Worm (Caenorhabditis elegans) whole organism, L4/young adult: ENCODE data around the gene fipr-4.

Experiments
- W03F9.2 ChIP-seq: fragments of 150-350 bp; optimal IDR thresholded peaks from 2 replicates; lab custom pipeline; 2014; ENCODE audit warnings: missing biosample characterization, missing genetic modification characterization
- dao-5 ChIP-seq: sonication (generic microtip); optimal IDR thresholded peaks from 2 replicates; lab custom pipeline; 2016; ENCODE audit warnings: missing genotype, missing genetic modification characterization, moderate library complexity, missing compliant biosample characterization
- him-1 ChIP-seq: sonication (generic microtip); optimal IDR thresholded peaks from 2 replicates; lab custom pipeline; 2016; ENCODE audit warnings: missing genotype, missing genetic modification reagents, missing genetic modification characterization, missing compliant biosample characterization

DNA sequence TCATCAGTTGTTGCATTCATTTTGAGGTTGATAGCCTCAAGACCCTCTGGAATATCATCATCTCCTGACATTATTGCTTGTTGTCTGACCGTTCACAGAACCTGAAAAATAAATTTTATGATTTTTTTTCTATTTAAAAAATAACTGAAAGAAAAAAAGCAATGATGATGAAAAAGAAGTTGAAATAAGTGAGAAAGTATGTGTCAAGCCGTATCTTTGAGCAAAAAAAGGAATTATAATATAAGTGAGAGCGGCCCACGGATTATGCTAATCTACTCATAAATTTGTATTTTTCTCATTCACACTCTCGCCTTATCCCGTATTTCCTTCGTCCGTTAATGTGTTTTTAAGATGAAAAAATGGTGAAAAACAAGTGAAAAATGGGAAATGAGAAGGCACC lies 42.0 kb upstream of the fipr-4 start, which contains the start of gene ric-4:
- no peak for TF ChIP-seq him-1
- no peak for TF ChIP-seq W03F9.2 (tag; lab: Kevin White, UChicago)
- TF ChIP-seq dao-5 (tag; lab: Kevin White, UChicago): no peak
